Fruit fly (Drosophila melanogaster) whole organism, pupa: ENCODE measurements around the gene CG15256.

Experiments
- CG10348 ChIP-seq: fragments of 200-800 bp; sonication (Bioruptor generic); IDR thresholded peaks from 2 replicates; pipeline ENCODE4 v1.3.6; 2022; ENCODE audit warnings: missing biosample characterization, missing genetic modification characterization
- CG12605 ChIP-seq: fragments of 200-800 bp; sonication (Bioruptor generic); IDR thresholded peaks from 2 replicates; pipeline ENCODE4 v1.3.6; 2022; ENCODE audit warnings: missing biosample characterization, missing genetic modification characterization
- CG13204 ChIP-seq: fragments of 200-800 bp; sonication (Bioruptor generic); optimal IDR thresholded peaks from 2 replicates; lab custom pipeline; 2018; ENCODE audit warnings: missing biosample characterization, mild to moderate bottlenecking, missing genetic modification characterization, moderate library complexity
- CG14655 ChIP-seq: fragments of 200-800 bp; sonication (Bioruptor generic); optimal IDR thresholded peaks from 3 replicates; lab custom pipeline; 2017; ENCODE audit warnings: mild to moderate bottlenecking, missing biosample characterization, missing genetic modification reagents, missing genetic modification characterization
- CG15710 ChIP-seq: fragments of 200-800 bp; sonication (Bioruptor generic); optimal IDR thresholded peaks from 2 replicates; lab custom pipeline; 2018; ENCODE audit warnings: missing biosample characterization, mild to moderate bottlenecking, missing genetic modification characterization, moderate library complexity
- CG17806 ChIP-seq: fragments of 200-800 bp; sonication (Bioruptor generic); optimal IDR thresholded peaks from 2 replicates; lab custom pipeline; 2018; ENCODE audit warnings: missing biosample characterization, mild to moderate bottlenecking, missing genetic modification characterization, moderate library complexity
- CG32121 ChIP-seq: fragments of 200-800 bp; sonication (Bioruptor generic); IDR thresholded peaks from 2 replicates; pipeline ENCODE4 v1.3.6; 2022; ENCODE audit warnings: missing biosample characterization, missing genetic modification characterization
- CG34367 ChIP-seq: fragments of 200-800 bp; sonication (Bioruptor generic); optimal IDR thresholded peaks from 2 replicates; lab custom pipeline; 2018; ENCODE audit warnings: missing biosample characterization, mild to moderate bottlenecking, missing genetic modification characterization
- CG4496 ChIP-seq: fragments of 200-800 bp; sonication (Bioruptor generic); IDR thresholded peaks from 3 replicates; pipeline ENCODE4 v1.3.6; 2022; ENCODE audit warnings: missing biosample characterization, missing genetic modification characterization
- CG8159 ChIP-seq: fragments of 200-800 bp; sonication (Bioruptor generic); optimal IDR thresholded peaks from 3 replicates; lab custom pipeline; 2018; ENCODE audit warnings: missing biosample characterization, mild to moderate bottlenecking, missing genetic modification characterization, moderate library complexity
- CG8301 ChIP-seq: fragments of 200-800 bp; sonication (Bioruptor generic); optimal IDR thresholded peaks from 2 replicates; lab custom pipeline; 2018; ENCODE audit warnings: missing biosample characterization, mild to moderate bottlenecking, missing genetic modification characterization
- CG9948 ChIP-seq: fragments of 200-800 bp; sonication (Bioruptor generic); optimal IDR thresholded peaks from 2 replicates; lab custom pipeline; 2018; ENCODE audit warnings: missing biosample characterization, mild to moderate bottlenecking, missing genetic modification characterization, moderate library complexity
- D1 ChIP-seq: fragments of 200-800 bp; sonication (Bioruptor generic); optimal IDR thresholded peaks from 2 replicates; lab custom pipeline; 2018; ENCODE audit warnings: missing biosample characterization, mild to moderate bottlenecking, missing genetic modification characterization, moderate library complexity
- EcR ChIP-seq: fragments of 200-800 bp; sonication (Bioruptor generic); optimal IDR thresholded peaks from 3 replicates; lab custom pipeline; 2019; ENCODE audit warnings: missing biosample characterization, missing genetic modification characterization, mild to moderate bottlenecking, moderate library complexity, missing genetic modification reagents
- Ets98B ChIP-seq: fragments of 200-800 bp; sonication (Bioruptor generic); IDR thresholded peaks from 2 replicates; pipeline ENCODE4 v1.3.6; 2022; ENCODE audit warnings: missing biosample characterization, missing genetic modification characterization
- Pif1A ChIP-seq: fragments of 200-800 bp; sonication (Bioruptor generic); optimal IDR thresholded peaks from 3 replicates; lab custom pipeline; 2016; ENCODE audit warnings: missing biosample characterization, missing genetic modification characterization
- Pif1B ChIP-seq: fragments of 200-800 bp; sonication (Bioruptor generic); optimal IDR thresholded peaks from 3 replicates; lab custom pipeline; 2016; ENCODE audit warnings: missing biosample characterization, missing genetic modification characterization
- Snoo ChIP-seq: fragments of 200-800 bp; sonication (Bioruptor generic); optimal IDR thresholded peaks from 3 replicates; lab custom pipeline; 2017; ENCODE audit warnings: missing biosample characterization, mild to moderate bottlenecking, missing genetic modification characterization, inconsistent platforms
- fd96Ca ChIP-seq: fragments of 200-800 bp; sonication (Bioruptor generic); IDR thresholded peaks from 3 replicates; pipeline ENCODE4 v1.3.6; 2022; ENCODE audit warnings: missing biosample characterization, missing genetic modification characterization
- gl ChIP-seq: fragments of 200-800 bp; sonication (Bioruptor generic); optimal IDR thresholded peaks from 2 replicates; lab custom pipeline; 2018; ENCODE audit warnings: missing biosample characterization, mild to moderate bottlenecking, missing genetic modification characterization
- rn ChIP-seq: fragments of 200-800 bp; sonication (Bioruptor generic); IDR thresholded peaks from 2 replicates; pipeline ENCODE4 v1.3.6; 2022; ENCODE audit warnings: missing biosample characterization, missing genetic modification characterization

CG15256 gene

DNA sequence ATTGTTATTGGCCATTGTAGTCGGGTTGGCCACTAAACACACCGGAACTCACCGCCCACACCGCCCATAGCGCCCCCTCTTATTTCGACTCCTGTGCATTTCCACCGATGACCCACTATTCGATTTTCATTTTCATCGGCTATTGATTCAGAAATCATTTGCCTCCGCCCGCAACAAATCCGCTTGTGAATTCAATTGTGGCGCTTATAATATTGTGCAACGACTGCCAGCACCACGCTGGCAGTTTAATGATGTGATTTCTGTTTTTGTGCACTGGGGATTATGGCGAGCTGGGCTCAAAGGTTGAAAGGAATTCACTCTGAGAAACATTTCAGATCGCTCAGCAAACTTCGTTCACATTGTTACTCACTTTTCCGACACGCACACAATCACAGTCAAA, at the start of gene CG15256:
Gene CG15256, plus strand, starts transcription at position 301 of the 400 bp plus-strand sequence.
- TF ChIP-seq CG9948 (tag; lab: Kevin White, UChicago), result no peak
- TF ChIP-seq CG17806, result no peak
- no peak for TF ChIP-seq gl (tag; lab: Kevin White, UChicago)
- no peak for TF ChIP-seq CG34367
- no peak for TF ChIP-seq CG8159 (tag; lab: Kevin White, UChicago)
- no peak for TF ChIP-seq CG4496 (GFP tag; lab: Robert Waterston, UW)
- TF ChIP-seq CG10348 (GFP tag; lab: Robert Waterston, UW), result no peak
- TF ChIP-seq EcR (GFP tag; lab: Kevin White, UChicago), result no peak
- TF ChIP-seq CG15710 (tag; lab: Kevin White, UChicago), result no peak
- no peak for TF ChIP-seq fd96Ca (GFP tag; lab: Robert Waterston, UW)
- TF ChIP-seq Ets98B (GFP tag; lab: Robert Waterston, UW), result no peak
- no peak for TF ChIP-seq CG32121 (GFP tag; lab: Robert Waterston, UW)
- no peak for TF ChIP-seq D1 (tag; lab: Kevin White, UChicago)
- no peak for TF ChIP-seq Pif1B
- TF ChIP-seq CG14655 (GFP tag; lab: Kevin White, UChicago), result no peak
- TF ChIP-seq Snoo (tag; lab: Kevin White, UChicago), result no peak
- no peak for TF ChIP-seq CG12605 (GFP tag; lab: Robert Waterston, UW)
- TF ChIP-seq, all 21 proteins: peak for 0

DNA sequence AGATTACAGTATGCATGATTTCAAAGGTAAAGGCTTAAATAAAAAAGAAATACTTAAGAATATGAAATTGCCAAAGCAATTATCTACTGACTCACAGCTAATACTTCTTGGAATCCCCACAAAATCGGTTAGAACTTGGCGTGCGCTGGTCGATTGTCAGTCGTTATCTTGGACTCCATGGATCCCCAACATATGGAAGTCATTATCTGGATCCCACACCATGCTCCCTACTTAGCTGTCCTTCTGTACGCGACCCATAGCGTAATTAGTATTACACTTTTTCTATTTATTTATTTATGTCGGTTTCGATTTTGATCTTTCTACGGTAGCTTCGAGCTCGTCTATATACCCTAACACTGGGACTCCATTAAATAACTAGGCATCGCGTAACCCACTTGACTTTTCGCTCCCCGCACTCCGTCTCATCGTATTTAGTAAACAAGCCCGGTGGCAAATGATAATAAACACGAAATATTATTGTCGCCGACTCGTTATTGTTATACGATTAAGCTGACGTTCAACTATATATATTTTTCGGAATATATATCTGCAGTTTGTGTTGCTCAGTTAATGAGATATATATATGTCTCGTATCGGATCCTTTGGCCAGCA, 49.2 kb upstream of the CG15256 start:
- no peak for TF ChIP-seq gl (tag; lab: Kevin White, UChicago)
- TF ChIP-seq CG12605 (GFP tag; lab: Robert Waterston, UW), result no peak
- no peak for TF ChIP-seq rn (GFP tag; lab: Robert Waterston, UW)
- TF ChIP-seq CG13204 (GFP tag; lab: Kevin White, UChicago), result no peak
- TF ChIP-seq D1 (tag; lab: Kevin White, UChicago), result no peak
- no peak for TF ChIP-seq CG4496 (GFP tag; lab: Robert Waterston, UW)
- TF ChIP-seq CG14655 (GFP tag; lab: Kevin White, UChicago), result no peak
- no peak for TF ChIP-seq CG8159 (tag; lab: Kevin White, UChicago)
- TF ChIP-seq CG34367, result no peak
- no peak for TF ChIP-seq CG8301 (tag; lab: Kevin White, UChicago)
- TF ChIP-seq Pif1A, result no peak
- no peak for TF ChIP-seq fd96Ca (GFP tag; lab: Robert Waterston, UW)
- TF ChIP-seq Ets98B (GFP tag; lab: Robert Waterston, UW), result no peak
- TF ChIP-seq CG17806, result no peak

DNA sequence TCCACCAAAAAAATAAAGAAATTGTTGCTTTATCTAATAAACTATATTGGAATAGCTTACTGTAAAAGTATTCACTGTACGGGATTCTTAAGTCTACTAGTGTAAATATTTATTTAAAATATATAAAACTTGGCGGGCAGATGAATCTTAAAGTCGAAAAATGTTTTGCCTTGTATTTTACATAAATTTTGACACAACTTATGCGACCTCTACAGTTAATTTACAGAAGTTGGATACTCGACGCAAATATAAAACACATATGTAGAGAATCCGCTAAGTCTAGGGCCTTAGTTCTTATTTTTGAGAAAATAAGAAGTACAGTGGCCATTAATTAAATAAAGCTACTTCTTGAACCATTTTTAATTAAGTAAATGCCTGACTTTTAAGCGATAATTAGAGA, 45.6 kb upstream of the CG15256 start:
- TF ChIP-seq CG12605 (GFP tag; lab: Robert Waterston, UW) (no peak), D1 (tag; lab: Kevin White, UChicago) (no peak), CG17806 (no peak), EcR (GFP tag; lab: Kevin White, UChicago) (no peak), CG14655 (GFP tag; lab: Kevin White, UChicago) (no peak), CG4496 (GFP tag; lab: Robert Waterston, UW) (no peak), CG8159 (tag; lab: Kevin White, UChicago) (no peak), CG8301 (tag; lab: Kevin White, UChicago) (no peak), fd96Ca (GFP tag; lab: Robert Waterston, UW) (no peak), CG10348 (GFP tag; lab: Robert Waterston, UW) (no peak), CG32121 (GFP tag; lab: Robert Waterston, UW) (no peak), Pif1B (no peak), Ets98B (GFP tag; lab: Robert Waterston, UW) (no peak), CG34367 (no peak), gl (tag; lab: Kevin White, UChicago) (no peak), Pif1A (no peak), CG9948 (tag; lab: Kevin White, UChicago) (no peak), CG15710 (tag; lab: Kevin White, UChicago) (no peak), rn (GFP tag; lab: Robert Waterston, UW) (no peak)

DNA sequence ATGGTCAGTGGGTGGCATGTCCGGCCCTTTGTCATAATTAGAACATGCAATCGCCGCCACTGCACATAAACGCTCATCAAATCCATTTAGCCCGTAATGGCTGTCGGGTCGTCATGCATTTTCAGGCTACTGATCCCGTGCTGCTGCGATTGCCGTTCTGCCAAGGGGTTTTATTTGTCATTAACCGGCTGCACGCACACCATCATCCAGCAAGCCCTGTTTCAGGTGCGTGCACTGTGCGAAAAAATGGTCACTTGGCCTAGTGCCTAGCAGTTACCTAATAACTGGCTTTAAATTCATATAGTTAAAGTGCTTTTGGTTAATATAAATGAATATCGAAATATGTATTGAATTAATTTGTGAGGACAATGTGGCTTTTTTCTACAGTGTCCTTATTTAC, 12.8 kb upstream of the CG15256 start:
- TF ChIP-seq fd96Ca (GFP tag; lab: Robert Waterston, UW) (0 out of 3 replicates have a peak, but pooled peaks have one; percentile 20), CG12605 (GFP tag; lab: Robert Waterston, UW) (no peak), D1 (tag; lab: Kevin White, UChicago) (no peak), CG4496 (GFP tag; lab: Robert Waterston, UW) (no peak), CG14655 (GFP tag; lab: Kevin White, UChicago) (peak; percentile 42)

DNA sequence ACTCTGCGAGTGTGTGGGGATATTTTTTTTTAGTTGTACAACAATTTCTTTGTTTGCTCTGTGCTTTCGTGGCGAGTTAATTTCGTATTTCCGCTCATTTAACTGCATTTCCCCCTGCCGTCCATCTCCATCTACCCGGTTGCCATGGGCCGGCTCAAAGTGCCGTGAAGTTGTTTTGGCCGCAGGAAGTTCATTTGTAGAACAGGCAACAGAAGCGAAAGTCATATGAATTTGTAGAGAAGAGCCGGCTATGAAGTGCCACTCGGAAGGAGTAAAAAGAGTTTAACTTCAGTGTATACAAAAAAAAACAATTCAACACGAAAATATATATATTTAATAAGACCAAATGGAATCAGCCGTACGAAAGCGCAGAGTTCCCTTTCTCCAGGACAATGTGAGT, 3.0 kb upstream of the CG15256 start, which contains the start of gene Skadu:
Gene Skadu, plus strand, starts transcription at position 301 of the 400 bp plus-strand sequence.
- TF ChIP-seq CG8301 (tag; lab: Kevin White, UChicago) (no peak), CG4496 (GFP tag; lab: Robert Waterston, UW) (no peak), CG12605 (GFP tag; lab: Robert Waterston, UW) (no peak), Pif1B (no peak), D1 (tag; lab: Kevin White, UChicago) (no peak), CG14655 (GFP tag; lab: Kevin White, UChicago) (no peak), CG32121 (GFP tag; lab: Robert Waterston, UW) (no peak), CG13204 (GFP tag; lab: Kevin White, UChicago) (no peak), CG17806 (no peak), Ets98B (GFP tag; lab: Robert Waterston, UW) (no peak), EcR (GFP tag; lab: Kevin White, UChicago) (no peak), CG8159 (tag; lab: Kevin White, UChicago) (no peak), CG15710 (tag; lab: Kevin White, UChicago) (no peak), CG9948 (tag; lab: Kevin White, UChicago) (no peak), gl (tag; lab: Kevin White, UChicago) (no peak)
